Worm (Caenorhabditis elegans): Measurements from ENCODE around the gene F52D10.2.
A peak's percentile ranks its signal among the peaks of the same experiment; 100 is the strongest.

The F52D10.2 gene

ce11 chrX:11560615-11561014 is 30.9 kb downstream of the F52D10.2 start, which contains the start of gene lev-8:
Gene lev-8 (plus strand): TSS chrX:11560915.
- TF ChIP-seq zag-1 (tag; optimal IDR thresholded peaks at IDR 0.05) (no peak), ZK546.5 (tag; optimal IDR thresholded peaks at IDR 0.05) (no peak), egl-27 (tag; optimal IDR thresholded peaks at IDR 0.05) (no peak), ztf-11 (tag; optimal IDR thresholded peaks at IDR 0.05) (no peak)

ce11 chrX:11560076-11560475 is 31.4 kb downstream of the F52D10.2 start:
- TF ChIP-seq nhr-67 (tag; optimal IDR thresholded peaks at IDR 0.05), result no peak
- TF ChIP-seq ama-1 (optimal IDR thresholded peaks at IDR 0.05), result peak; percentile 31
- no peak for TF ChIP-seq tbx-2 (tag; optimal IDR thresholded peaks at IDR 0.05)
- TF ChIP-seq egl-5 (tag; optimal IDR thresholded peaks at IDR 0.05), result no peak
- TF ChIP-seq unc-39 (tag; optimal IDR thresholded peaks at IDR 0.05), result no peak

ce11 chrX:11558156-11558555 is 33.4 kb downstream of the F52D10.2 start:
- TF ChIP-seq fkh-10 (GFP tag; optimal IDR thresholded peaks at IDR 0.05) (peak; percentile 70), elt-3 (tag; optimal IDR thresholded peaks at IDR 0.05) (no peak)

- peak; percentile 72 for TF ChIP-seq pqm-1 (tag; optimal IDR thresholded peaks at IDR 0.05)
- TF ChIP-seq fkh-2 (tag; optimal IDR thresholded peaks at IDR 0.05), result no peak
- TF ChIP-seq elt-2 (tag; optimal IDR thresholded peaks at IDR 0.05), result peak; percentile 72
- TF ChIP-seq unc-39 (tag; optimal IDR thresholded peaks at IDR 0.05), result no peak
- no peak for TF ChIP-seq aly-2 (tag; optimal IDR thresholded peaks at IDR 0.05)
Observed at ce11 chrX:11556194-11556739, 35.3 kb downstream of the F52D10.2 start, which contains the start of gene C35C5.10. Gene C35C5.10 (plus strand): TSS chrX:11556244.

- TF ChIP-seq lin-39 (tag; optimal IDR thresholded peaks at IDR 0.05), result no peak
- TF ChIP-seq fos-1 (tag; optimal IDR thresholded peaks at IDR 0.05), result no peak
- TF ChIP-seq tbx-2 (tag; optimal IDR thresholded peaks at IDR 0.05), result no peak
- no peak for TF ChIP-seq aly-2 (tag; optimal IDR thresholded peaks at IDR 0.05)
Observed at ce11 chrX:11555527-11556137, 35.9 kb downstream of the F52D10.2 start.

ce11 chrX:11555046-11555445 is 36.5 kb downstream of the F52D10.2 start:
- TF ChIP-seq elt-2 (tag; optimal IDR thresholded peaks at IDR 0.05), result peak; percentile 59
- TF ChIP-seq pha-4 (tag; optimal IDR thresholded peaks at IDR 0.05), result peak; percentile 3
- TF ChIP-seq nhr-76 (tag; optimal IDR thresholded peaks at IDR 0.05), result no peak
- TF ChIP-seq pqm-1 (tag; optimal IDR thresholded peaks at IDR 0.05), result peak; percentile 26

- TF ChIP-seq unc-39 (tag; optimal IDR thresholded peaks at IDR 0.05) (no peak), R02D3.7 (tag; optimal IDR thresholded peaks at IDR 0.05) (no peak), nhr-43 (tag; optimal IDR thresholded peaks at IDR 0.05; ENCODE audit: poor library complexity, severe bottlenecking) (no peak), pqm-1 (tag; optimal IDR thresholded peaks at IDR 0.05) (no peak), fkh-10 (GFP tag; optimal IDR thresholded peaks at IDR 0.05) (no peak), fos-1 (tag; optimal IDR thresholded peaks at IDR 0.05) (no peak), ama-1 (optimal IDR thresholded peaks at IDR 0.05) (no peak), pha-4 (tag; optimal IDR thresholded peaks at IDR 0.05) (no peak), daf-12 (tag; optimal IDR thresholded peaks at IDR 0.05) (no peak)
Observed at ce11 chrX:11554522-11554921, 37.0 kb downstream of the F52D10.2 start.

ce11 chrX:11552879-11553278 is 38.6 kb downstream of the F52D10.2 start:
- TF ChIP-seq lsy-12 (tag; optimal IDR thresholded peaks at IDR 0.05), result no peak
- TF ChIP-seq ceh-28 (tag; optimal IDR thresholded peaks at IDR 0.05), result no peak
- no peak for TF ChIP-seq mdl-1 (tag; optimal IDR thresholded peaks at IDR 0.05)
- TF ChIP-seq nfya-1 (tag; optimal IDR thresholded peaks at IDR 0.05; ENCODE audit: insufficient read depth), result peak; percentile 47
- no peak for TF ChIP-seq unc-39 (tag; optimal IDR thresholded peaks at IDR 0.05)
- TF ChIP-seq aly-2 (tag; optimal IDR thresholded peaks at IDR 0.05), result no peak

All from whole organism, L3 larva.